Fruit fly (Drosophila melanogaster) whole organism, embryonic: ENCODE measurements around the gene Alp10.

Experiments used
- BtbVII ChIP-seq: fragments of 200-800 bp; sonication (Bioruptor generic); optimal IDR thresholded peaks from 3 replicates; lab custom pipeline; 2017; ENCODE audit warnings: missing biosample characterization, mild to moderate bottlenecking, missing genetic modification characterization
- CG10959 ChIP-seq: fragments of 200-800 bp; sonication (Bioruptor generic); IDR thresholded peaks from 2 replicates; pipeline ENCODE4 v1.3.6; 2022; ENCODE audit warnings: missing biosample characterization, missing genetic modification characterization
- CG12769 ChIP-seq: fragments of 200-800 bp; sonication (Bioruptor generic); optimal IDR thresholded peaks from 2 replicates; lab custom pipeline; 2019; ENCODE audit warnings: missing biosample characterization, mild to moderate bottlenecking, missing genetic modification characterization, moderate library complexity
- CG13894 ChIP-seq: fragments of 200-800 bp; sonication (Bioruptor generic); optimal IDR thresholded peaks from 3 replicates; lab custom pipeline; 2018; ENCODE audit warnings: missing biosample characterization, mild to moderate bottlenecking, missing genetic modification characterization, moderate library complexity
- CG14014 ChIP-seq: fragments of 200-800 bp; sonication (Bioruptor generic); IDR thresholded peaks from 2 replicates; pipeline ENCODE4 v1.3.6; 2022; ENCODE audit warnings: missing biosample characterization, missing genetic modification characterization
- CG15011 ChIP-seq: fragments of 200-800 bp; sonication (Bioruptor generic); optimal IDR thresholded peaks from 3 replicates; lab custom pipeline; 2018; ENCODE audit warnings: missing biosample characterization, mild to moderate bottlenecking, missing genetic modification characterization
- CG17802 ChIP-seq: fragments of 200-800 bp; sonication (Bioruptor generic); optimal IDR thresholded peaks from 2 replicates; lab custom pipeline; 2018; ENCODE audit warnings: missing biosample characterization, mild to moderate bottlenecking, missing genetic modification characterization, moderate library complexity
- CG17912 ChIP-seq: fragments of 200-800 bp; sonication (Bioruptor generic); optimal IDR thresholded peaks from 2 replicates; lab custom pipeline; 2018; ENCODE audit warnings: missing biosample characterization, mild to moderate bottlenecking, missing genetic modification characterization
- CG2712 ChIP-seq: fragments of 200-800 bp; optimal IDR thresholded peaks from 3 replicates; lab custom pipeline; 2019; ENCODE audit warnings: missing biosample characterization, mild to moderate bottlenecking, missing genetic modification characterization, moderate library complexity
- CG3281 ChIP-seq: fragments of 200-800 bp; sonication (Bioruptor generic); optimal IDR thresholded peaks from 3 replicates; lab custom pipeline; 2017; ENCODE audit warnings: missing biosample characterization, mild to moderate bottlenecking, missing genetic modification characterization
- CG34376 ChIP-seq: fragments of 200-800 bp; sonication (Bioruptor generic); optimal IDR thresholded peaks from 2 replicates; lab custom pipeline; 2018; ENCODE audit warnings: missing biosample characterization, mild to moderate bottlenecking, missing genetic modification characterization
- CG7372 ChIP-seq: fragments of 200-800 bp; sonication (Bioruptor generic); IDR thresholded peaks from 2 replicates; pipeline ENCODE4 v1.3.6; 2022; ENCODE audit warnings: missing biosample characterization, missing genetic modification characterization
- Elba2 ChIP-seq: fragments of 200-800 bp; sonication (Bioruptor generic); optimal IDR thresholded peaks from 3 replicates; lab custom pipeline; 2016; ENCODE audit warnings: missing biosample characterization, missing genetic modification characterization
- HmgZ ChIP-seq: fragments of 200-800 bp; sonication (Bioruptor generic); optimal IDR thresholded peaks from 2 replicates; lab custom pipeline; 2018; ENCODE audit warnings: missing biosample characterization, mild to moderate bottlenecking, missing genetic modification characterization
- Med ChIP-seq: fragments of 200-800 bp; sonication (Bioruptor generic); peaks from one replicate; lab custom pipeline; 2016; ENCODE audit warnings: missing biosample characterization, missing genetic modification characterization, mild to moderate bottlenecking, inconsistent platforms, moderate library complexity
- Pdp1 ChIP-seq, 2 experiments: fragments of 200-800 bp; sonication (Bioruptor generic); optimal IDR thresholded peaks; 3 replicates each; lab custom pipeline; 2016; ENCODE audit warnings: missing biosample characterization in 2 of 2, missing genetic modification characterization in 2 of 2, mild to moderate bottlenecking in 1 of 2, moderate library complexity in 1 of 2
- Tbp ChIP-seq: fragments of >200 bp; optimal IDR thresholded peaks from 2 replicates; lab custom pipeline; 2018; ENCODE audit warnings: missing biosample characterization, missing genetic modification characterization
- Trl ChIP-seq, 3 experiments: fragments of >200 bp in 2 of 3; fragments of 200-800 bp in 1 of 3; sonication (Bioruptor generic) in 1 of 3; optimal IDR thresholded peaks; 2 replicates in 1 of 3; 3 replicates in 2 of 3; lab custom pipeline; 2016 to 2017; ENCODE audit warnings: missing biosample characterization in 1 of 3, missing genetic modification characterization in 1 of 3
- Vsx1 ChIP-seq: fragments of 200-800 bp; sonication (Bioruptor generic); optimal IDR thresholded peaks from 2 replicates; lab custom pipeline; 2017; ENCODE audit warnings: missing biosample characterization, mild to moderate bottlenecking, missing genetic modification characterization, missing genetic modification reagents
- abd-A ChIP-seq: fragments of 200-800 bp; sonication (Bioruptor generic); optimal IDR thresholded peaks from 3 replicates; lab custom pipeline; 2019; ENCODE audit warnings: missing biosample characterization, mild to moderate bottlenecking, missing genetic modification characterization, moderate library complexity
- bowl ChIP-seq: fragments of 200-800 bp; sonication (Bioruptor generic); IDR thresholded peaks from 2 replicates; pipeline ENCODE4 v1.3.6; 2022; ENCODE audit warnings: missing biosample characterization, missing genetic modification characterization
- chif ChIP-seq, 2 experiments: fragments of 200-800 bp; sonication (Bioruptor generic); optimal IDR thresholded peaks; 3 replicates each; lab custom pipeline; 2016; ENCODE audit warnings: missing biosample characterization in 2 of 2, missing genetic modification characterization in 2 of 2
- chinmo ChIP-seq: fragments of 200-800 bp; sonication (Bioruptor generic); IDR thresholded peaks from 4 replicates; pipeline ENCODE4 v1.3.6; 2022; ENCODE audit warnings: missing biosample characterization, missing genetic modification characterization; ENCODE audit not compliant: partially characterized antibody
- fd3F ChIP-seq: fragments of 200-800 bp; sonication (Bioruptor generic); optimal IDR thresholded peaks from 2 replicates; lab custom pipeline; 2018; ENCODE audit warnings: missing biosample characterization, mild to moderate bottlenecking, missing genetic modification characterization, moderate library complexity
- kni ChIP-seq: fragments of 200-800 bp; sonication (Bioruptor generic); optimal IDR thresholded peaks from 3 replicates; lab custom pipeline; 2017; ENCODE audit warnings: mild to moderate bottlenecking, missing biosample characterization, missing genetic modification reagents, missing genetic modification characterization
- lbe ChIP-seq: fragments of 200-800 bp; sonication (Bioruptor generic); optimal IDR thresholded peaks from 2 replicates; lab custom pipeline; 2016; ENCODE audit warnings: missing biosample characterization, mild to moderate bottlenecking, missing genetic modification characterization
- lmd ChIP-seq: fragments of 200-800 bp; sonication (Bioruptor generic); IDR thresholded peaks from 2 replicates; pipeline ENCODE4 v1.3.6; 2022; ENCODE audit warnings: missing biosample characterization, missing genetic modification characterization
- lola ChIP-seq, 3 experiments: fragments of >200 bp in 2 of 3; fragments of 200-800 bp in 1 of 3; sonication (Bioruptor generic) in 1 of 3; optimal IDR thresholded peaks; 2 replicates each; lab custom pipeline; 2017 to 2019; ENCODE audit warnings: missing biosample characterization in 3 of 3, missing genetic modification characterization in 3 of 3, mild to moderate bottlenecking in 1 of 3, moderate library complexity in 1 of 3
- nom ChIP-seq: fragments of 200-800 bp; sonication (Bioruptor generic); optimal IDR thresholded peaks from 2 replicates; lab custom pipeline; 2017; ENCODE audit warnings: missing biosample characterization, missing genetic modification characterization, mild to moderate bottlenecking, moderate library complexity, missing genetic modification reagents
- p53 ChIP-seq: fragments of 200-800 bp; sonication (Bioruptor generic); optimal IDR thresholded peaks from 2 replicates; lab custom pipeline; 2016; ENCODE audit warnings: missing biosample characterization, missing genetic modification characterization
- pan ChIP-seq, 4 experiments: fragments of >200 bp in 3 of 4; fragments of 200-800 bp in 1 of 4; sonication (Bioruptor generic) in 1 of 4; optimal IDR thresholded peaks in 3 of 4; IDR thresholded peaks in 1 of 4; 2 replicates each; pipeline versions ENCODE4 v1.3.6 to Lab custom; 2017 to 2022; ENCODE audit warnings: missing biosample characterization in 2 of 4, missing genetic modification characterization in 2 of 4, mixed read lengths in 1 of 4
- row ChIP-seq: fragments of 200-800 bp; sonication (Bioruptor generic); IDR thresholded peaks from 3 replicates; pipeline ENCODE4 v1.3.6; 2022; ENCODE audit warnings: missing biosample characterization, missing genetic modification characterization
- sd ChIP-seq: fragments of 200-800 bp; sonication (Bioruptor generic); optimal IDR thresholded peaks from 3 replicates; lab custom pipeline; 2018; ENCODE audit warnings: missing biosample characterization, mild to moderate bottlenecking, missing genetic modification characterization, moderate library complexity
- shn ChIP-seq: fragments of 200-800 bp; sonication (Bioruptor generic); optimal IDR thresholded peaks from 3 replicates; lab custom pipeline; 2016; ENCODE audit warnings: missing biosample characterization, missing genetic modification characterization
- so ChIP-seq: fragments of 200-800 bp; sonication (Bioruptor generic); IDR thresholded peaks from 3 replicates; pipeline ENCODE4 v1.3.6; 2022; ENCODE audit warnings: missing biosample characterization, missing genetic modification characterization
- tin ChIP-seq: fragments of 200-800 bp; sonication (Bioruptor generic); optimal IDR thresholded peaks from 3 replicates; lab custom pipeline; 2016; ENCODE audit warnings: missing biosample characterization, missing genetic modification characterization
- tx ChIP-seq: fragments of 200-800 bp; sonication (Bioruptor generic); optimal IDR thresholded peaks from 2 replicates; lab custom pipeline; 2016; ENCODE audit warnings: missing biosample characterization, missing genetic modification characterization
- vvl ChIP-seq: fragments of 200-800 bp; sonication (Bioruptor generic); IDR thresholded peaks from 2 replicates; pipeline ENCODE4 v1.3.6; 2022; ENCODE audit warnings: missing biosample characterization, missing genetic modification characterization
- z ChIP-seq: fragments of 200-800 bp; sonication (Bioruptor generic); IDR thresholded peaks from 3 replicates; pipeline ENCODE4 v1.3.6; 2022; ENCODE audit warnings: missing biosample characterization, missing genetic modification characterization

Gene Alp10

DNA sequence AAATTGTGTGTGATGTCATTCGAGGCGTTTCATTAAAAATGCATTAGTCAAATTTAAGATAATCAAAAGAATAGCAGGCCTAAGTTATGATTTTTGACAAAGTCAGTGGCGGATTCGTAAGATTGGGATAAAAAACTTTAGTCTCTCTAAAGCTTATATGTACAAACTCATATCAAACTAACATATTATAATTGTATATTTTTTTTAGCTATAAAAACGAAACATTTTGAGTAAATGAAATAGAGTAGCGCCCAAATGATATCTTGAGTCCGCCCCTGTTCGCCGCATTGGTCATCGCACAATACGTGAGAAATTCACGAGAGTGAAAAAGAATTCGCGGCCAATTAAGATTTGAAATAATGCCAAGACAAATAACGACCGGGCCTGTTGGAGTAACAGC lies 40.7 kb downstream of the Alp10 start (continued):
- TF ChIP-seq CG3281 (GFP tag; lab: Kevin White, UChicago) (peak; percentile 37), CG2712 (tag; lab: Kevin White, UChicago) (peak; percentile 55), Vsx1 (GFP tag; lab: Kevin White, UChicago) (no peak), pan (optimal IDR thresholded peaks at IDR 0.05; lab: Kevin White, UChicago) (no peak), pan (GFP tag; optimal IDR thresholded peaks at IDR 0.05 in 1 of 2, IDR thresholded peaks at IDR 0.05 in 1 of 2) (peak in 1 of 2 experiments; percentile 61), lbe (GFP tag; lab: Kevin White, UChicago) (peak; percentile 47), row (GFP tag; lab: Robert Waterston, UW) (peak; percentile 73), lmd (GFP tag; lab: Robert Waterston, UW) (peak; percentile 82), CG10959 (GFP tag; lab: Robert Waterston, UW) (no peak), tin (GFP tag; lab: Kevin White, UChicago) (peak; percentile 35), CG14014 (GFP tag; lab: Robert Waterston, UW) (peak; percentile 64), kni (GFP tag; lab: Kevin White, UChicago) (no peak), HmgZ (no peak)

- TF ChIP-seq so (GFP tag; lab: Robert Waterston, UW), result no peak
- peak in 1 of 2 experiments; percentile 47 for TF ChIP-seq Pdp1 (GFP tag; optimal IDR thresholded peaks at IDR 0.05; lab: Kevin White, UChicago)
- TF ChIP-seq Elba2 (GFP tag; lab: Kevin White, UChicago), result no peak
- no peak for TF ChIP-seq CG17802 (tag; lab: Kevin White, UChicago)
- TF ChIP-seq fd3F (GFP tag; lab: Kevin White, UChicago), result no peak
- no peak for TF ChIP-seq CG34376 (GFP tag; lab: Kevin White, UChicago)
These were observed 41.4 kb downstream of the Alp10 start for dm6 chr3L:5553717-5554116.

dm6 chr3L:5551087-5551486 lies 44.0 kb downstream of the Alp10 start, which contains the start of gene frm:
Gene frm, minus strand, starts transcription at chr3L:5551159.
- TF ChIP-seq tx (GFP tag; lab: Kevin White, UChicago) (no peak), CG7372 (GFP tag; lab: Robert Waterston, UW) (0 out of 2 replicates have a peak, but pooled peaks have one; percentile 18), chinmo (peak; percentile 82; the same call in 3 of the 4 replicates), p53 (GFP tag; lab: Kevin White, UChicago) (no peak), Tbp (GFP tag; lab: Kevin White, UChicago) (no peak), bowl (no peak), nom (GFP tag; lab: Kevin White, UChicago) (peak; percentile 92), z (GFP tag; lab: Robert Waterston, UW) (peak; percentile 83), Med (peak; percentile 44), CG13894 (tag; lab: Kevin White, UChicago) (peak; percentile 19), chif (GFP tag; optimal IDR thresholded peaks at IDR 0.05; lab: Kevin White, UChicago) (no peak), sd (tag; lab: Kevin White, UChicago) (peak; percentile 76), CG15011 (no peak), lola (GFP tag; optimal IDR thresholded peaks at IDR 0.05; lab: Kevin White, UChicago) (no peak), CG17912 (GFP tag; lab: Kevin White, UChicago) (no peak), CG12769 (tag; lab: Kevin White, UChicago) (peak; percentile 14), BtbVII (no peak), shn (no peak), vvl (GFP tag; lab: Robert Waterston, UW) (0 out of 2 replicates have a peak, but pooled peaks have one; percentile 31), Trl (optimal IDR thresholded peaks at IDR 0.05; lab: Kevin White, UChicago) (peak in 1 of 2 experiments; percentile 38), Trl (GFP tag; optimal IDR thresholded peaks at IDR 0.05; lab: Kevin White, UChicago) (no peak), abd-A (tag; lab: Kevin White, UChicago) (peak; percentile 68)
